Worm (Caenorhabditis elegans) whole organism, L4 larva: ENCODE data around the gene mtp-18.

ENCODE experiments used
- F44E2.7 ChIP-seq: fragments of 200-800 bp; sonication (Bioruptor generic); IDR thresholded peaks from 2 replicates; pipeline ENCODE4 v2.1.2; 2022; ENCODE audit warnings: missing genetic modification characterization, missing compliant biosample characterization
- Y105C5A.15 ChIP-seq: fragments of 200-800 bp; sonication (Bioruptor generic); IDR thresholded peaks from 2 replicates; pipeline ENCODE4 v1.3.6; 2022; ENCODE audit warnings: missing genetic modification characterization, missing compliant biosample characterization
- Y48G9A.11 ChIP-seq: fragments of 200-800 bp; sonication (Bioruptor generic); IDR thresholded peaks from 2 replicates; pipeline ENCODE4 v1.3.6; 2022; ENCODE audit warnings: missing genetic modification reagents, missing genetic modification characterization, missing compliant biosample characterization
- Y75B8A.6 ChIP-seq: fragments of 200-800 bp; sonication (Bioruptor generic); IDR thresholded peaks from 2 replicates; pipeline ENCODE4 v1.3.6; 2022; ENCODE audit warnings: missing genetic modification reagents, missing genetic modification characterization, missing compliant biosample characterization
- ZK337.2 ChIP-seq: fragments of 200-800 bp; sonication (Bioruptor generic); IDR thresholded peaks from 2 replicates; pipeline ENCODE4 v1.3.6; 2022; ENCODE audit warnings: missing genetic modification reagents, missing genetic modification characterization, missing compliant biosample characterization
- aha-1 ChIP-seq: fragments of 150-350 bp; peaks from one replicate; lab custom pipeline; 2014; ENCODE audit warnings: missing biosample characterization, missing genetic modification characterization
- ceh-20 ChIP-seq: fragments of 200-800 bp; sonication (Bioruptor generic); IDR thresholded peaks from 2 replicates; pipeline ENCODE4 v1.3.6; 2022; ENCODE audit warnings: missing genetic modification reagents, missing genetic modification characterization, missing compliant biosample characterization
- ceh-62 ChIP-seq: sonication (generic microtip); optimal IDR thresholded peaks from 2 replicates; lab custom pipeline; 2017; ENCODE audit warnings: missing biosample characterization, missing genetic modification characterization
- ceh-82 ChIP-seq: sonication (generic microtip); optimal IDR thresholded peaks from 2 replicates; lab custom pipeline; 2017; ENCODE audit warnings: missing biosample characterization, missing genetic modification characterization
- ces-1 ChIP-seq: fragments of 150-350 bp; sonication (generic microtip); optimal IDR thresholded peaks from 4 replicates; lab custom pipeline; 2014; ENCODE audit warnings: missing biosample characterization, missing genetic modification reagents, missing genetic modification characterization
- cey-2 ChIP-seq: sonication (generic microtip); optimal IDR thresholded peaks from 3 replicates; lab custom pipeline; 2017; ENCODE audit warnings: missing genetic modification characterization, mild to moderate bottlenecking, missing compliant biosample characterization, antibody characterized with exemption, borderline replicate concordance; ENCODE audit not compliant: insufficient read depth
- ctbp-1 ChIP-seq: fragments of 200-800 bp; sonication (Bioruptor generic); IDR thresholded peaks from 2 replicates; pipeline ENCODE4 v1.3.6; 2022; ENCODE audit warnings: missing genetic modification reagents, missing genetic modification characterization, missing compliant biosample characterization
- daf-16 ChIP-seq, 3 experiments: sonication (generic microtip); optimal IDR thresholded peaks; 2 replicates each; lab custom pipeline; 2016 to 2017; ENCODE audit warnings: missing genetic modification characterization in 3 of 3, missing genetic modification reagents in 3 of 3, mild to moderate bottlenecking in 2 of 3, missing compliant biosample characterization in 2 of 3, missing biosample characterization in 1 of 3, moderate library complexity in 1 of 3
- daf-19 ChIP-seq: fragments of 200-800 bp; sonication (Bioruptor generic); conservative IDR thresholded peaks from 2 replicates; pipeline ENCODE4 v1.3.6; 2022; ENCODE audit warnings: missing genetic modification characterization, missing compliant biosample characterization
- daf-8 ChIP-seq: fragments of 200-800 bp; sonication (Bioruptor generic); IDR thresholded peaks from 2 replicates; pipeline ENCODE4 v1.3.6; 2022; ENCODE audit warnings: missing genetic modification characterization, missing compliant biosample characterization
- duxl-1 ChIP-seq: sonication (generic microtip); optimal IDR thresholded peaks from 2 replicates; lab custom pipeline; 2016; ENCODE audit warnings: mild to moderate bottlenecking, missing genetic modification characterization, moderate library complexity, missing compliant biosample characterization; ENCODE audit not compliant: poor library complexity
- dve-1 ChIP-seq: sonication (generic microtip); optimal IDR thresholded peaks from 2 replicates; lab custom pipeline; 2017; ENCODE audit warnings: antibody characterized with exemption, mild to moderate bottlenecking, missing genetic modification characterization, missing compliant biosample characterization; ENCODE audit not compliant: insufficient read depth
- egl-27 ChIP-seq: sonication (generic microtip); optimal IDR thresholded peaks from 3 replicates; lab custom pipeline; 2017; ENCODE audit warnings: missing biosample characterization, missing genetic modification reagents, missing genetic modification characterization
- egl-43 ChIP-seq: fragments of 200-800 bp; sonication (Bioruptor generic); IDR thresholded peaks from 2 replicates; pipeline ENCODE4 v1.3.6; 2022; ENCODE audit warnings: missing genetic modification reagents, missing genetic modification characterization, missing compliant biosample characterization
- hif-1 ChIP-seq, 2 experiments: sonication (generic microtip); optimal IDR thresholded peaks; 2 replicates each; lab custom pipeline; 2016 to 2017; ENCODE audit warnings: missing compliant biosample characterization in 2 of 2, missing genetic modification characterization in 2 of 2, missing genetic modification reagents in 2 of 2, missing genotype in 2 of 2, mild to moderate bottlenecking in 1 of 2
- hmg-1.1 ChIP-seq: fragments of 200-800 bp; sonication (Bioruptor generic); IDR thresholded peaks from 2 replicates; pipeline ENCODE4 v1.3.6; 2022; ENCODE audit warnings: missing genetic modification reagents, missing genetic modification characterization, missing compliant biosample characterization
- lin-38 ChIP-seq: fragments of 200-800 bp; sonication (Bioruptor generic); IDR thresholded peaks from 2 replicates; pipeline ENCODE4 v1.3.6; 2022; ENCODE audit warnings: missing genetic modification reagents, missing genetic modification characterization, missing compliant biosample characterization
- lsy-2 ChIP-seq, 2 experiments: fragments of 150-350 bp in 1 of 2; sonication (generic microtip) in 1 of 2; optimal IDR thresholded peaks; 2 replicates each; lab custom pipeline; 2014 to 2017; ENCODE audit warnings: missing biosample characterization in 2 of 2, missing genetic modification characterization in 2 of 2
- madf-9 ChIP-seq: fragments of 200-800 bp; sonication (Bioruptor generic); conservative IDR thresholded peaks from 2 replicates; pipeline ENCODE4 v1.3.6; 2022; ENCODE audit warnings: missing genetic modification reagents, missing genetic modification characterization, missing compliant biosample characterization
- mxl-2 ChIP-seq: fragments of 200-800 bp; sonication (Bioruptor generic); conservative IDR thresholded peaks from 2 replicates; pipeline ENCODE4 v1.3.6; 2022; ENCODE audit warnings: missing genetic modification reagents, missing genetic modification characterization, missing compliant biosample characterization
- nhr-102 ChIP-seq: sonication (generic microtip); optimal IDR thresholded peaks from 2 replicates; lab custom pipeline; 2016; ENCODE audit warnings: mild to moderate bottlenecking, missing genetic modification characterization, moderate library complexity, missing compliant biosample characterization
- nhr-11 ChIP-seq: fragments of 150-350 bp; optimal IDR thresholded peaks from 2 replicates; lab custom pipeline; 2014; ENCODE audit warnings: missing biosample characterization, missing genetic modification characterization
- nhr-111 ChIP-seq: fragments of 200-800 bp; sonication (Bioruptor generic); optimal IDR thresholded peaks from 2 replicates; lab custom pipeline; 2018; ENCODE audit warnings: mild to moderate bottlenecking, missing genetic modification characterization, missing compliant biosample characterization
- nhr-28 ChIP-seq: fragments of 150-350 bp; optimal IDR thresholded peaks from 2 replicates; lab custom pipeline; 2014; ENCODE audit warnings: missing biosample characterization, missing genetic modification characterization
- nhr-41 ChIP-seq: fragments of 200-800 bp; sonication (Bioruptor generic); IDR thresholded peaks from 2 replicates; pipeline ENCODE4 v1.3.6; 2022; ENCODE audit warnings: missing genetic modification reagents, missing genetic modification characterization, missing compliant biosample characterization
- nhr-48 ChIP-seq: sonication (generic microtip); optimal IDR thresholded peaks from 2 replicates; lab custom pipeline; 2016; ENCODE audit warnings: mild to moderate bottlenecking, missing genetic modification characterization, missing compliant biosample characterization
- nhr-6 ChIP-seq: fragments of 150-350 bp; optimal IDR thresholded peaks from 2 replicates; lab custom pipeline; 2014; ENCODE audit warnings: missing biosample characterization, missing genetic modification characterization
- nhr-76 ChIP-seq: fragments of 150-350 bp; optimal IDR thresholded peaks from 2 replicates; lab custom pipeline; 2014; ENCODE audit warnings: missing biosample characterization, missing genetic modification characterization
- pha-4 ChIP-seq, 2 experiments: fragments of 150-350 bp in 1 of 2; fragments of 200-800 bp in 1 of 2; sonication (Bioruptor generic) in 1 of 2; IDR thresholded peaks in 1 of 2; optimal IDR thresholded peaks in 1 of 2; 2 replicates each; pipeline versions ENCODE4 v1.3.6 to Lab custom; 2014 to 2022; ENCODE audit warnings: missing genetic modification characterization in 2 of 2, missing genetic modification reagents in 2 of 2, missing biosample characterization in 1 of 2, missing compliant biosample characterization in 1 of 2
- rbr-2 ChIP-seq: sonication (generic microtip); optimal IDR thresholded peaks from 2 replicates; lab custom pipeline; 2016; ENCODE audit warnings: missing genotype, missing genetic modification characterization, missing compliant biosample characterization
- sdz-12 ChIP-seq: fragments of 200-800 bp; sonication (Bioruptor generic); optimal IDR thresholded peaks from 2 replicates; lab custom pipeline; 2018; ENCODE audit warnings: mild to moderate bottlenecking, missing genetic modification characterization, missing compliant biosample characterization
- set-16 ChIP-seq: fragments of 200-800 bp; sonication (Bioruptor generic); IDR thresholded peaks from 2 replicates; pipeline ENCODE4 v1.3.6; 2022; ENCODE audit warnings: missing genetic modification reagents, missing genetic modification characterization, missing compliant biosample characterization
- snpc-1.2 ChIP-seq: fragments of 200-800 bp; sonication (Bioruptor generic); IDR thresholded peaks from 2 replicates; pipeline ENCODE4 v1.3.6; 2022; ENCODE audit warnings: missing genetic modification reagents, missing genetic modification characterization, missing compliant biosample characterization
- snpc-4 ChIP-seq: fragments of 150-350 bp; optimal IDR thresholded peaks from 2 replicates; lab custom pipeline; 2014; ENCODE audit warnings: missing biosample characterization, missing genetic modification characterization
- tra-1 ChIP-seq: fragments of 200-800 bp; sonication (Bioruptor generic); IDR thresholded peaks from 2 replicates; pipeline ENCODE4 v1.3.6; 2022; ENCODE audit warnings: missing genetic modification reagents, missing genetic modification characterization, missing compliant biosample characterization
- unc-130 ChIP-seq: sonication (generic microtip); optimal IDR thresholded peaks from 2 replicates; lab custom pipeline; 2016; ENCODE audit warnings: missing genetic modification reagents, missing genetic modification characterization, missing compliant biosample characterization
- unc-62 ChIP-seq, 3 experiments: fragments of 150-350 bp in 1 of 3; sonication (generic microtip); optimal IDR thresholded peaks in 2 of 3; peaks in 1 of 3; 1 replicate in 1 of 3; 2 replicates in 2 of 3; lab custom pipeline; 2014 to 2017; ENCODE audit warnings: missing biosample characterization in 3 of 3, missing genetic modification characterization in 3 of 3, missing genetic modification reagents in 3 of 3, missing genotype in 1 of 3
- zfp-3 ChIP-seq: fragments of 200-800 bp; sonication (Bioruptor generic); conservative IDR thresholded peaks from 2 replicates; pipeline ENCODE4 v1.3.6; 2022; ENCODE audit warnings: missing genetic modification reagents, missing genetic modification characterization, missing compliant biosample characterization
- zip-11 ChIP-seq: fragments of 200-800 bp; sonication (Bioruptor generic); IDR thresholded peaks from 2 replicates; pipeline ENCODE4 v1.3.6; 2022; ENCODE audit warnings: missing genetic modification characterization, missing compliant biosample characterization
- zip-2 ChIP-seq: fragments of 150-350 bp; optimal IDR thresholded peaks from 2 replicates; lab custom pipeline; 2014; ENCODE audit warnings: missing biosample characterization, missing genetic modification characterization
- ztf-11 ChIP-seq: fragments of 150-350 bp; optimal IDR thresholded peaks from 2 replicates; lab custom pipeline; 2014; ENCODE audit warnings: missing biosample characterization, missing genetic modification characterization

Gene mtp-18

ce11 chrX:6247869-6248268 is 41.7 kb upstream of the mtp-18 start:
- TF ChIP-seq lin-38 (GFP tag; lab: Robert Waterston, UW) (no peak), rbr-2 (no peak), zfp-3 (no peak), Y48G9A.11 (no peak), sdz-12 (GFP tag; lab: Kevin White, UChicago) (no peak), egl-27 (tag; lab: Kevin White, UChicago) (no peak), lsy-2 (tag; optimal IDR thresholded peaks at IDR 0.05; lab: Kevin White, UChicago) (peak in 1 of 2 experiments; percentile 20), snpc-1.2 (GFP tag; lab: Robert Waterston, UW) (no peak), nhr-28 (tag; lab: Kevin White, UChicago) (no peak), hmg-1.1 (GFP tag; lab: Robert Waterston, UW) (no peak), set-16 (GFP tag; lab: Robert Waterston, UW) (no peak), ces-1 (GFP tag; lab: Kevin White, UChicago) (peak; percentile 77), nhr-111 (GFP tag; lab: Kevin White, UChicago) (no peak), mxl-2 (GFP tag; lab: Robert Waterston, UW) (no peak), Y105C5A.15 (GFP tag; lab: Robert Waterston, UW) (no peak), ceh-20 (GFP tag; lab: Robert Waterston, UW) (no peak), unc-62 (GFP tag; optimal IDR thresholded peaks at IDR 0.05 in 1 of 2; lab: Kevin White, UChicago) (peak in 1 of 2 experiments; percentile 12), unc-62 (tag; optimal IDR thresholded peaks at IDR 0.05; lab: Kevin White, UChicago) (no peak), unc-130 (GFP tag; lab: Kevin White, UChicago) (no peak), aha-1 (peak; percentile 62)

- TF ChIP-seq pha-4 (GFP tag; IDR thresholded peaks at IDR 0.05; lab: Robert Waterston, UW) (no peak), pha-4 (tag; optimal IDR thresholded peaks at IDR 0.05; lab: Kevin White, UChicago) (no peak), daf-19 (GFP tag; lab: Robert Waterston, UW) (no peak), hmg-1.1 (GFP tag; lab: Robert Waterston, UW) (no peak), madf-9 (no peak), tra-1 (GFP tag; lab: Robert Waterston, UW) (no peak), ceh-62 (tag; lab: Kevin White, UChicago) (no peak), Y48G9A.11 (no peak), cey-2 (no peak), ces-1 (GFP tag; lab: Kevin White, UChicago) (no peak), nhr-48 (tag; lab: Kevin White, UChicago) (no peak), F44E2.7 (GFP tag; lab: Robert Waterston, UW) (no peak), Y75B8A.6 (GFP tag; lab: Robert Waterston, UW) (no peak), hif-1 (tag; optimal IDR thresholded peaks at IDR 0.05; lab: Kevin White, UChicago) (no peak), ceh-82 (tag; lab: Kevin White, UChicago) (no peak), ztf-11 (tag; lab: Kevin White, UChicago) (no peak), ctbp-1 (GFP tag; lab: Robert Waterston, UW) (no peak), snpc-4 (tag; lab: Kevin White, UChicago) (no peak), Y105C5A.15 (GFP tag; lab: Robert Waterston, UW) (no peak), zfp-3 (no peak)
These were observed 40.8 kb upstream of the mtp-18 start for ce11 chrX:6247013-6247412.

- TF ChIP-seq unc-62 (GFP tag; optimal IDR thresholded peaks at IDR 0.05 in 1 of 2; lab: Kevin White, UChicago) (no peak), unc-62 (tag; optimal IDR thresholded peaks at IDR 0.05; lab: Kevin White, UChicago) (no peak), zip-11 (no peak), nhr-41 (no peak), aha-1 (peak; percentile 73), daf-16 (GFP tag; optimal IDR thresholded peaks at IDR 0.05; lab: Kevin White, UChicago) (no peak), daf-16 (tag; optimal IDR thresholded peaks at IDR 0.05; lab: Kevin White, UChicago) (peak; percentile 2), duxl-1 (tag; lab: Kevin White, UChicago) (no peak), lsy-2 (tag; optimal IDR thresholded peaks at IDR 0.05; lab: Kevin White, UChicago) (peak in 1 of 2 experiments; percentile 12), nhr-11 (tag; lab: Kevin White, UChicago) (no peak), egl-43 (GFP tag; lab: Robert Waterston, UW) (no peak), daf-8 (GFP tag; lab: Robert Waterston, UW) (no peak), madf-9 (no peak), tra-1 (GFP tag; lab: Robert Waterston, UW) (no peak), ZK337.2 (GFP tag; lab: Robert Waterston, UW) (no peak), nhr-102 (tag; lab: Kevin White, UChicago) (no peak), mxl-2 (GFP tag; lab: Robert Waterston, UW) (no peak), zip-2 (tag; lab: Kevin White, UChicago) (no peak), snpc-1.2 (GFP tag; lab: Robert Waterston, UW) (no peak), nhr-76 (tag; lab: Kevin White, UChicago) (no peak), nhr-6 (tag; lab: Kevin White, UChicago) (peak; percentile 13), dve-1 (peak; percentile 41)
These were observed 39.3 kb upstream of the mtp-18 start for ce11 chrX:6245499-6245898.
